Fruit fly (Drosophila melanogaster) whole organism, embryonic: ENCODE measurements around the gene CG15506.
A peak's percentile ranks its signal among the peaks of the same experiment; 100 is the strongest.

Experiments
- Ada2b ChIP-seq: fragments of 200-800 bp; sonication (Bioruptor generic); IDR thresholded peaks from 2 replicates; pipeline ENCODE4 v1.3.6; 2022; ENCODE audit warnings: missing biosample characterization, missing genetic modification characterization
- Aef1 ChIP-seq: fragments of 200-800 bp; sonication (Bioruptor generic); IDR thresholded peaks from 3 replicates; pipeline ENCODE4 v1.3.6; 2022; ENCODE audit warnings: missing biosample characterization, missing genetic modification characterization
- CG11247 ChIP-seq: fragments of 200-800 bp; sonication (Bioruptor generic); IDR thresholded peaks from 2 replicates; pipeline ENCODE4 v1.3.6; 2022; ENCODE audit warnings: missing biosample characterization, missing genetic modification characterization
- CG14014 ChIP-seq: fragments of 200-800 bp; sonication (Bioruptor generic); IDR thresholded peaks from 2 replicates; pipeline ENCODE4 v1.3.6; 2022; ENCODE audit warnings: missing biosample characterization, missing genetic modification characterization
- CG15514 ChIP-seq: fragments of 200-800 bp; sonication (Bioruptor generic); optimal IDR thresholded peaks from 3 replicates; lab custom pipeline; 2017; ENCODE audit warnings: missing biosample characterization, missing genetic modification characterization, mild to moderate bottlenecking, moderate library complexity, missing genetic modification reagents
- CG17359 ChIP-seq: fragments of 200-800 bp; sonication (Bioruptor generic); optimal IDR thresholded peaks from 3 replicates; lab custom pipeline; 2018; ENCODE audit warnings: missing biosample characterization, mild to moderate bottlenecking, missing genetic modification characterization, moderate library complexity
- CG17385 ChIP-seq: fragments of 200-800 bp; sonication (Bioruptor generic); optimal IDR thresholded peaks from 3 replicates; lab custom pipeline; 2018; ENCODE audit warnings: missing biosample characterization, mild to moderate bottlenecking, missing genetic modification characterization
- CG2199 ChIP-seq: fragments of 200-800 bp; sonication (Bioruptor generic); IDR thresholded peaks from 3 replicates; pipeline ENCODE4 v1.3.6; 2022; ENCODE audit warnings: missing biosample characterization, missing genetic modification characterization
- CG2712 ChIP-seq: fragments of 200-800 bp; optimal IDR thresholded peaks from 3 replicates; lab custom pipeline; 2019; ENCODE audit warnings: missing biosample characterization, mild to moderate bottlenecking, missing genetic modification characterization, moderate library complexity
- CG3065 ChIP-seq: fragments of 200-800 bp; sonication (Bioruptor generic); optimal IDR thresholded peaks from 2 replicates; lab custom pipeline; 2016; ENCODE audit warnings: missing biosample characterization, missing genetic modification characterization
- CG34224 ChIP-seq: fragments of 200-800 bp; sonication (Bioruptor generic); IDR thresholded peaks from 3 replicates; pipeline ENCODE4 v1.3.6; 2022; ENCODE audit warnings: missing biosample characterization, missing genetic modification characterization; ENCODE audit not compliant: partially characterized antibody
- CG7839 ChIP-seq: fragments of 200-800 bp; sonication (Bioruptor generic); optimal IDR thresholded peaks from 3 replicates; lab custom pipeline; 2018; ENCODE audit warnings: missing biosample characterization, mild to moderate bottlenecking, missing genetic modification characterization, moderate library complexity
- CG9609 ChIP-seq: fragments of 200-800 bp; sonication (Bioruptor generic); optimal IDR thresholded peaks from 3 replicates; lab custom pipeline; 2016; ENCODE audit warnings: missing biosample characterization, missing genetic modification characterization
- CkIIα-i1 ChIP-seq: fragments of 200-800 bp; sonication (Bioruptor generic); IDR thresholded peaks from 2 replicates; pipeline ENCODE4 v1.3.6; 2022; ENCODE audit warnings: missing biosample characterization, missing genetic modification characterization
- Drgx ChIP-seq: fragments of 200-800 bp; sonication (Bioruptor generic); IDR thresholded peaks from 2 replicates; pipeline ENCODE4 v1.3.6; 2022; ENCODE audit warnings: missing biosample characterization, missing genetic modification characterization
- Elba2 ChIP-seq: fragments of 200-800 bp; sonication (Bioruptor generic); optimal IDR thresholded peaks from 3 replicates; lab custom pipeline; 2016; ENCODE audit warnings: missing biosample characterization, missing genetic modification characterization
- Ets65A ChIP-seq: fragments of 200-800 bp; sonication (Bioruptor generic); peaks from one replicate; lab custom pipeline; 2016; ENCODE audit warnings: missing biosample characterization, missing genetic modification characterization
- Hand ChIP-seq: fragments of 200-800 bp; sonication (Bioruptor generic); optimal IDR thresholded peaks from 2 replicates; lab custom pipeline; 2017; ENCODE audit warnings: mild to moderate bottlenecking, missing biosample characterization, missing genetic modification reagents, missing genetic modification characterization
- Hr51 ChIP-seq, 2 experiments: fragments of 200-800 bp; sonication (Bioruptor generic); optimal IDR thresholded peaks; 2 replicates in 1 of 2; 3 replicates in 1 of 2; lab custom pipeline; 2016 to 2018; ENCODE audit warnings: missing biosample characterization in 2 of 2, missing genetic modification characterization in 2 of 2, mild to moderate bottlenecking in 1 of 2, moderate library complexity in 1 of 2
- Lhr ChIP-seq: fragments of 200-800 bp; sonication (Bioruptor generic); optimal IDR thresholded peaks from 3 replicates; lab custom pipeline; 2017; ENCODE audit warnings: mild to moderate bottlenecking, missing biosample characterization, missing genetic modification reagents, missing genetic modification characterization
- Lpt ChIP-seq: fragments of >200 bp; optimal IDR thresholded peaks from 2 replicates; lab custom pipeline; 2018; ENCODE audit warnings: missing biosample characterization, missing genetic modification characterization
- Med ChIP-seq: fragments of 200-800 bp; sonication (Bioruptor generic); peaks from one replicate; lab custom pipeline; 2016; ENCODE audit warnings: missing biosample characterization, missing genetic modification characterization, mild to moderate bottlenecking, inconsistent platforms, moderate library complexity
- NC2β ChIP-seq: fragments of 200-800 bp; sonication (Bioruptor generic); optimal IDR thresholded peaks from 2 replicates; lab custom pipeline; 2016; ENCODE audit warnings: missing biosample characterization, missing genetic modification characterization
- NK7.1 ChIP-seq: fragments of 200-800 bp; sonication (Bioruptor generic); optimal IDR thresholded peaks from 3 replicates; lab custom pipeline; 2016; ENCODE audit warnings: missing biosample characterization, missing genetic modification characterization
- Neu2 ChIP-seq: fragments of 200-800 bp; sonication (Bioruptor generic); optimal IDR thresholded peaks from 3 replicates; lab custom pipeline; 2016; ENCODE audit warnings: missing biosample characterization, missing genetic modification characterization, borderline replicate concordance
- Poxn ChIP-seq: fragments of 200-800 bp; sonication (Bioruptor generic); IDR thresholded peaks from 2 replicates; pipeline ENCODE4 v1.3.6; 2022; ENCODE audit warnings: missing biosample characterization, missing genetic modification characterization
- Side ChIP-seq: fragments of 200-800 bp; sonication (Bioruptor generic); optimal IDR thresholded peaks from 2 replicates; lab custom pipeline; 2016; ENCODE audit warnings: missing biosample characterization, missing genetic modification characterization
- Spps ChIP-seq: fragments of 200-800 bp; sonication (Bioruptor generic); optimal IDR thresholded peaks from 2 replicates; lab custom pipeline; 2018; ENCODE audit warnings: missing biosample characterization, mild to moderate bottlenecking, missing genetic modification characterization
- Sry-δ ChIP-seq: fragments of 200-800 bp; sonication (Bioruptor generic); optimal IDR thresholded peaks from 2 replicates; lab custom pipeline; 2016; ENCODE audit warnings: missing biosample characterization, missing genetic modification characterization
- Xrp1 ChIP-seq: fragments of 200-800 bp; sonication (Bioruptor generic); IDR thresholded peaks from 2 replicates; pipeline ENCODE4 v1.3.6; 2022; ENCODE audit warnings: missing biosample characterization, missing genetic modification characterization
- ab ChIP-seq: fragments of 200-800 bp; sonication (Bioruptor generic); optimal IDR thresholded peaks from 2 replicates; lab custom pipeline; 2016; ENCODE audit warnings: missing biosample characterization, missing genetic modification characterization
- abd-A ChIP-seq: fragments of 200-800 bp; sonication (Bioruptor generic); optimal IDR thresholded peaks from 3 replicates; lab custom pipeline; 2019; ENCODE audit warnings: missing biosample characterization, mild to moderate bottlenecking, missing genetic modification characterization, moderate library complexity
- bbx ChIP-seq: fragments of 200-800 bp; sonication (Bioruptor generic); IDR thresholded peaks from 2 replicates; pipeline ENCODE4 v1.3.6; 2022; ENCODE audit warnings: missing biosample characterization, missing genetic modification characterization; ENCODE audit not compliant: partially characterized antibody
- bcd ChIP-seq: fragments of 200-800 bp; sonication (Bioruptor generic); optimal IDR thresholded peaks from 2 replicates; lab custom pipeline; 2017; ENCODE audit warnings: missing biosample characterization, mild to moderate bottlenecking, missing genetic modification characterization
- cg ChIP-seq: fragments of 200-800 bp; sonication (Bioruptor generic); optimal IDR thresholded peaks from 3 replicates; lab custom pipeline; 2019; ENCODE audit warnings: missing biosample characterization, mild to moderate bottlenecking, missing genetic modification characterization, moderate library complexity
- dmrt11E ChIP-seq: fragments of 200-800 bp; sonication (Bioruptor generic); optimal IDR thresholded peaks from 3 replicates; lab custom pipeline; 2018; ENCODE audit warnings: missing biosample characterization, mild to moderate bottlenecking, missing genetic modification characterization, moderate library complexity
- dysf ChIP-seq: fragments of 200-800 bp; sonication (Bioruptor generic); IDR thresholded peaks from 3 replicates; pipeline ENCODE4 v1.3.6; 2022; ENCODE audit warnings: missing biosample characterization, missing genetic modification characterization
- emc ChIP-seq: fragments of 200-800 bp; sonication (Bioruptor generic); optimal IDR thresholded peaks from 2 replicates; lab custom pipeline; 2016; ENCODE audit warnings: missing biosample characterization, missing genetic modification characterization
- fd102C ChIP-seq: fragments of 200-800 bp; sonication (Bioruptor generic); optimal IDR thresholded peaks from 2 replicates; lab custom pipeline; 2018; ENCODE audit warnings: missing biosample characterization, mild to moderate bottlenecking, missing genetic modification characterization, moderate library complexity
- gcm2 ChIP-seq: fragments of 200-800 bp; sonication (Bioruptor generic); optimal IDR thresholded peaks from 2 replicates; lab custom pipeline; 2016; ENCODE audit warnings: missing biosample characterization, missing genetic modification characterization
- hbn ChIP-seq: fragments of 200-800 bp; sonication (Bioruptor generic); IDR thresholded peaks from 2 replicates; pipeline ENCODE4 v1.3.6; 2022; ENCODE audit warnings: missing biosample characterization, missing genetic modification characterization; ENCODE audit not compliant: partially characterized antibody
- lab ChIP-seq: fragments of 200-800 bp; sonication (Bioruptor generic); optimal IDR thresholded peaks from 3 replicates; lab custom pipeline; 2017; ENCODE audit warnings: missing biosample characterization, missing genetic modification characterization, mild to moderate bottlenecking, moderate library complexity, missing genetic modification reagents
- maf-S ChIP-seq: fragments of 200-800 bp; sonication (Bioruptor generic); optimal IDR thresholded peaks from 2 replicates; lab custom pipeline; 2016; ENCODE audit warnings: missing biosample characterization, missing genetic modification characterization
- mam ChIP-seq: fragments of 200-800 bp; sonication (Bioruptor generic); optimal IDR thresholded peaks from 3 replicates; lab custom pipeline; 2016; ENCODE audit warnings: missing biosample characterization, missing genetic modification characterization
- sc ChIP-seq, 3 experiments: fragments of >200 bp in 2 of 3; fragments of 200-800 bp in 1 of 3; sonication (Bioruptor generic) in 1 of 3; optimal IDR thresholded peaks; 2 replicates in 2 of 3; 3 replicates in 1 of 3; lab custom pipeline; 2017; ENCODE audit warnings: mild to moderate bottlenecking in 1 of 3, missing biosample characterization in 1 of 3, missing genetic modification characterization in 1 of 3, missing genetic modification reagents in 1 of 3
- scrt ChIP-seq: fragments of 200-800 bp; sonication (Bioruptor generic); optimal IDR thresholded peaks from 2 replicates; lab custom pipeline; 2018; ENCODE audit warnings: missing biosample characterization, mild to moderate bottlenecking, missing genetic modification characterization, moderate library complexity
- sens-2 ChIP-seq: fragments of 200-800 bp; sonication (Bioruptor generic); IDR thresholded peaks from 2 replicates; pipeline ENCODE4 v1.3.6; 2022; ENCODE audit warnings: missing biosample characterization, missing genetic modification characterization
- sisA ChIP-seq: fragments of 200-800 bp; sonication (Bioruptor generic); IDR thresholded peaks from 2 replicates; pipeline ENCODE4 v1.3.6; 2022; ENCODE audit warnings: missing biosample characterization, missing genetic modification characterization
- tll ChIP-seq, 2 experiments: fragments of 200-800 bp in 1 of 2; fragments of >200 bp in 1 of 2; sonication (Bioruptor generic) in 1 of 2; optimal IDR thresholded peaks; 2 replicates each; lab custom pipeline; 2017 to 2019; ENCODE audit warnings: missing biosample characterization in 2 of 2, missing genetic modification characterization in 2 of 2, mild to moderate bottlenecking in 1 of 2, moderate library complexity in 1 of 2
- unpg ChIP-seq: fragments of 200-800 bp; sonication (Bioruptor generic); optimal IDR thresholded peaks from 3 replicates; lab custom pipeline; 2018; ENCODE audit warnings: missing biosample characterization, mild to moderate bottlenecking, missing genetic modification characterization, moderate library complexity

CG15506 gene

dm6 chr3R:29763154-29763553 is 44.7 kb downstream of the CG15506 start (continued):
- TF ChIP-seq emc (GFP tag; lab: Kevin White, UChicago), result no peak
- TF ChIP-seq CG3065 (GFP tag; lab: Kevin White, UChicago), result no peak
- peak; percentile 31; the same call in 1 of the 2 replicates for TF ChIP-seq sisA
- no peak for TF ChIP-seq Poxn (GFP tag; lab: Robert Waterston, UW)
- no peak for TF ChIP-seq sens-2 (GFP tag; lab: Robert Waterston, UW)
- TF ChIP-seq bbx (GFP tag; lab: Robert Waterston, UW), result no peak
- no peak for TF ChIP-seq CG15514 (GFP tag; lab: Kevin White, UChicago)
- no peak for TF ChIP-seq NK7.1
- peak; percentile 47; the same call in 2 of the 3 replicates for TF ChIP-seq dysf (GFP tag; lab: Robert Waterston, UW)
- TF ChIP-seq gcm2 (GFP tag; lab: Kevin White, UChicago), result no peak
- TF ChIP-seq abd-A (tag; lab: Kevin White, UChicago), result no peak
- no peak for TF ChIP-seq scrt (GFP tag; lab: Kevin White, UChicago)
- peak; percentile 30; the same call in 1 of the 2 replicates for TF ChIP-seq CG14014
- TF ChIP-seq Med (GFP tag; lab: Kevin White, UChicago), result peak; percentile 78
- TF ChIP-seq unpg (GFP tag; lab: Kevin White, UChicago), result peak; percentile 44
- no peak for TF ChIP-seq Hand (GFP tag; lab: Kevin White, UChicago)
- TF ChIP-seq Lpt (GFP tag; lab: Kevin White, UChicago), result no peak
- TF ChIP-seq CG34224, result no peak
- peak; percentile 25; the same call in 1 of the 3 replicates for TF ChIP-seq Aef1 (GFP tag; lab: Robert Waterston, UW)
- peak in 1 of 2 experiments; percentile 28 for TF ChIP-seq Hr51 (GFP tag; optimal IDR thresholded peaks at IDR 0.05; lab: Kevin White, UChicago)
- TF ChIP-seq Spps (tag; lab: Kevin White, UChicago), result no peak
- TF ChIP-seq Drgx, result peak; percentile 76
- TF ChIP-seq CG17385, result peak; percentile 9
- TF ChIP-seq ab (GFP tag; lab: Kevin White, UChicago), result peak; percentile 34
- TF ChIP-seq tll (GFP tag; optimal IDR thresholded peaks at IDR 0.05; lab: Kevin White, UChicago), result no peak
- TF ChIP-seq dmrt11E, result peak; percentile 34
- peak; percentile 32 for TF ChIP-seq CG9609
- no peak for TF ChIP-seq NC2β (GFP tag; lab: Kevin White, UChicago)
- TF ChIP-seq CG17359, result peak; percentile 40
- no peak for TF ChIP-seq sc (optimal IDR thresholded peaks at IDR 0.05; lab: Kevin White, UChicago)
- peak; percentile 2 for TF ChIP-seq sc (GFP tag; optimal IDR thresholded peaks at IDR 0.05; lab: Kevin White, UChicago)
- peak; percentile 53 for TF ChIP-seq Ada2b
- TF ChIP-seq mam (GFP tag; lab: Kevin White, UChicago), result peak; percentile 23
- no peak for TF ChIP-seq Sry-δ (GFP tag; lab: Kevin White, UChicago)
- no peak for TF ChIP-seq fd102C
- no peak for TF ChIP-seq Neu2
- TF ChIP-seq Ets65A, result peak; percentile 1
- peak; percentile 60; the same call in 1 of the 2 replicates for TF ChIP-seq Xrp1
- no peak for TF ChIP-seq maf-S (GFP tag; lab: Kevin White, UChicago)
- TF ChIP-seq cg (GFP tag; lab: Kevin White, UChicago), result no peak
- peak; percentile 9 for TF ChIP-seq lab
- TF ChIP-seq Elba2 (GFP tag; lab: Kevin White, UChicago), result no peak
- TF ChIP-seq CG7839 (tag; lab: Kevin White, UChicago), result peak; percentile 35
- TF ChIP-seq CG11247 (GFP tag; lab: Robert Waterston, UW), result 0 out of 2 replicates have a peak, but pooled peaks have one; percentile 30
- TF ChIP-seq CG2199 (GFP tag; lab: Robert Waterston, UW), result no peak
- no peak for TF ChIP-seq hbn
- TF ChIP-seq Lhr (GFP tag; lab: Kevin White, UChicago), result no peak
- no peak for TF ChIP-seq CkIIα-i1 (GFP tag; lab: Robert Waterston, UW)
- TF ChIP-seq Side (GFP tag; lab: Kevin White, UChicago), result peak; percentile 22
- TF ChIP-seq bcd, result peak; percentile 20
- TF ChIP-seq CG2712 (tag; lab: Kevin White, UChicago), result peak; percentile 42
